Worm (Caenorhabditis elegans) whole organism, mixed stage, embryonic: Measurements from ENCODE around the gene gst-15.

Experiments
- M03D4.4 ChIP-seq: sonication (generic microtip); optimal IDR thresholded peaks from 2 replicates; lab custom pipeline; 2017; ENCODE audit warnings: mild to moderate bottlenecking, missing genetic modification characterization, missing compliant biosample characterization
- bed-3 ChIP-seq: fragments of 200-800 bp; sonication (Bioruptor generic); optimal IDR thresholded peaks from 3 replicates; lab custom pipeline; 2018; ENCODE audit warnings: mild to moderate bottlenecking, missing genetic modification characterization, moderate library complexity, missing compliant biosample characterization
- blmp-1 ChIP-seq: fragments of 150-350 bp; optimal IDR thresholded peaks from 2 replicates; lab custom pipeline; 2014; ENCODE audit warnings: missing biosample characterization, missing genetic modification characterization
- ceh-39 ChIP-seq: fragments of 150-350 bp; optimal IDR thresholded peaks from 2 replicates; lab custom pipeline; 2014; ENCODE audit warnings: missing biosample characterization, missing genetic modification characterization
- ceh-43 ChIP-seq: fragments of 200-800 bp; sonication (Bioruptor generic); optimal IDR thresholded peaks from 2 replicates; lab custom pipeline; 2018; ENCODE audit warnings: mild to moderate bottlenecking, missing genetic modification characterization, moderate library complexity, missing compliant biosample characterization
- ceh-83 ChIP-seq: fragments of 200-800 bp; sonication (Bioruptor generic); optimal IDR thresholded peaks from 2 replicates; lab custom pipeline; 2018; ENCODE audit warnings: mild to moderate bottlenecking, missing genetic modification characterization, missing compliant biosample characterization
- ces-1 ChIP-seq: fragments of 150-350 bp; optimal IDR thresholded peaks from 2 replicates; lab custom pipeline; 2014; ENCODE audit warnings: missing biosample characterization, missing genetic modification reagents, missing genetic modification characterization
- cnd-1 ChIP-seq: fragments of 200-800 bp; sonication (Bioruptor generic); optimal IDR thresholded peaks from 2 replicates; lab custom pipeline; 2018; ENCODE audit warnings: mild to moderate bottlenecking, missing genetic modification characterization, missing compliant biosample characterization
- drap-1 ChIP-seq: fragments of 200-800 bp; sonication (Bioruptor generic); optimal IDR thresholded peaks from 3 replicates; lab custom pipeline; 2018; ENCODE audit warnings: mild to moderate bottlenecking, missing genetic modification characterization, missing compliant biosample characterization
- elt-1 ChIP-seq: sonication (generic microtip); optimal IDR thresholded peaks from 2 replicates; lab custom pipeline; 2017; ENCODE audit warnings: missing genetic modification characterization, mild to moderate bottlenecking, missing compliant biosample characterization, antibody characterized with exemption, moderate library complexity, borderline replicate concordance; ENCODE audit not compliant: insufficient read depth
- elt-3 ChIP-seq: fragments of 150-350 bp; optimal IDR thresholded peaks from 2 replicates; lab custom pipeline; 2014; ENCODE audit warnings: missing biosample characterization, missing genetic modification characterization
- flh-1 ChIP-seq: fragments of 200-800 bp; sonication (Bioruptor generic); optimal IDR thresholded peaks from 2 replicates; lab custom pipeline; 2018; ENCODE audit warnings: mild to moderate bottlenecking, missing genetic modification characterization, moderate library complexity, missing compliant biosample characterization
- ham-2 ChIP-seq: fragments of 200-800 bp; sonication (Bioruptor generic); optimal IDR thresholded peaks from 2 replicates; lab custom pipeline; 2018; ENCODE audit warnings: mild to moderate bottlenecking, missing genetic modification characterization, missing compliant biosample characterization
- hlh-1 ChIP-seq: fragments of 150-350 bp; optimal IDR thresholded peaks from 2 replicates; lab custom pipeline; 2014; ENCODE audit warnings: missing biosample characterization, missing genetic modification reagents, missing genetic modification characterization
- lin-13 ChIP-seq: fragments of 150-350 bp; optimal IDR thresholded peaks from 2 replicates; lab custom pipeline; 2014; ENCODE audit warnings: missing biosample characterization, missing genetic modification characterization
- lin-32 ChIP-seq: fragments of 200-800 bp; sonication (Bioruptor generic); optimal IDR thresholded peaks from 2 replicates; lab custom pipeline; 2018; ENCODE audit warnings: mild to moderate bottlenecking, missing genetic modification characterization, missing compliant biosample characterization
- lsy-2 ChIP-seq: fragments of 150-350 bp; optimal IDR thresholded peaks from 2 replicates; lab custom pipeline; 2014; ENCODE audit warnings: missing biosample characterization, missing genetic modification characterization
- mab-5 ChIP-seq: fragments of 150-350 bp; optimal IDR thresholded peaks from 2 replicates; lab custom pipeline; 2014; ENCODE audit warnings: missing biosample characterization, missing genetic modification characterization
- mep-1 ChIP-seq: fragments of 150-350 bp; optimal IDR thresholded peaks from 2 replicates; lab custom pipeline; 2017; ENCODE audit warnings: missing biosample characterization, missing genetic modification reagents, missing genetic modification characterization, inconsistent platforms
- mls-2 ChIP-seq: sonication (generic microtip); optimal IDR thresholded peaks from 2 replicates; lab custom pipeline; 2016; ENCODE audit warnings: mild to moderate bottlenecking, missing genetic modification characterization, moderate library complexity, missing compliant biosample characterization
- nhr-12 ChIP-seq: fragments of 150-350 bp; optimal IDR thresholded peaks from 2 replicates; lab custom pipeline; 2014; ENCODE audit warnings: missing biosample characterization, missing genetic modification characterization
- nhr-2 ChIP-seq: fragments of 150-350 bp; optimal IDR thresholded peaks from 2 replicates; lab custom pipeline; 2014; ENCODE audit warnings: missing biosample characterization, missing genetic modification characterization
- nhr-237 ChIP-seq: fragments of 150-350 bp; optimal IDR thresholded peaks from 2 replicates; lab custom pipeline; 2014; ENCODE audit warnings: missing biosample characterization, missing genetic modification characterization
- nhr-28 ChIP-seq: fragments of 150-350 bp; optimal IDR thresholded peaks from 2 replicates; lab custom pipeline; 2014; ENCODE audit warnings: missing biosample characterization, missing genetic modification characterization
- nhr-76 ChIP-seq: sonication (generic microtip); optimal IDR thresholded peaks from 2 replicates; lab custom pipeline; 2017; ENCODE audit warnings: missing biosample characterization, missing genetic modification characterization
- pha-4 ChIP-seq: fragments of 150-350 bp; optimal IDR thresholded peaks from 2 replicates; lab custom pipeline; 2018; ENCODE audit warnings: missing biosample characterization, missing genetic modification reagents, missing genetic modification characterization
- sem-2 ChIP-seq: fragments of 200-800 bp; sonication (Bioruptor generic); optimal IDR thresholded peaks from 2 replicates; lab custom pipeline; 2018; ENCODE audit warnings: mild to moderate bottlenecking, missing genetic modification characterization, missing compliant biosample characterization
- snpc-4 ChIP-seq: fragments of 150-350 bp; optimal IDR thresholded peaks from 2 replicates; lab custom pipeline; 2014; ENCODE audit warnings: missing biosample characterization, missing genetic modification characterization
- sptf-1 ChIP-seq: sonication (generic microtip); optimal IDR thresholded peaks from 2 replicates; lab custom pipeline; 2017; ENCODE audit warnings: mild to moderate bottlenecking, missing genetic modification characterization, moderate library complexity, missing compliant biosample characterization
- tbx-8 ChIP-seq: fragments of 200-800 bp; sonication (Bioruptor generic); optimal IDR thresholded peaks from 2 replicates; lab custom pipeline; 2018; ENCODE audit warnings: mild to moderate bottlenecking, missing genetic modification characterization, moderate library complexity, missing compliant biosample characterization
- unc-120 ChIP-seq: sonication (generic microtip); optimal IDR thresholded peaks from 2 replicates; lab custom pipeline; 2017; ENCODE audit warnings: missing genetic modification characterization, missing compliant biosample characterization; ENCODE audit not compliant: poor library complexity, severe bottlenecking
- unc-39 ChIP-seq: fragments of 150-350 bp; optimal IDR thresholded peaks from 2 replicates; lab custom pipeline; 2014; ENCODE audit warnings: missing biosample characterization, missing genetic modification characterization
- unc-62 ChIP-seq: fragments of 150-350 bp; optimal IDR thresholded peaks from 2 replicates; lab custom pipeline; 2014; ENCODE audit warnings: missing biosample characterization, missing genetic modification reagents, missing genetic modification characterization
- zip-8 ChIP-seq: fragments of 150-350 bp; optimal IDR thresholded peaks from 2 replicates; lab custom pipeline; 2014; ENCODE audit warnings: missing biosample characterization, missing genetic modification characterization
- ztf-11 ChIP-seq: fragments of 150-350 bp; optimal IDR thresholded peaks from 2 replicates; lab custom pipeline; 2014; ENCODE audit warnings: missing biosample characterization, missing genetic modification characterization

The gst-15 gene

ce11 chrII:13609655-13610054, 3.3 kb downstream of the gst-15 start, which contains the start of gene gst-20:
Gene gst-20, minus strand, starts transcription at chrII:13609824.
- TF ChIP-seq mab-5 (tag; lab: Kevin White, UChicago) (no peak), sem-2 (GFP tag; lab: Kevin White, UChicago) (no peak), hlh-1 (tag; lab: Kevin White, UChicago) (no peak), nhr-237 (no peak), elt-1 (tag; lab: Kevin White, UChicago) (peak; percentile 82), pha-4 (no peak), nhr-12 (no peak), elt-3 (no peak)

- TF ChIP-seq ces-1 (GFP tag; lab: Kevin White, UChicago): no peak
- no peak for TF ChIP-seq blmp-1
- no peak for TF ChIP-seq ztf-11
- TF ChIP-seq cnd-1 (tag; lab: Kevin White, UChicago): no peak
- TF ChIP-seq snpc-4 (tag; lab: Kevin White, UChicago): no peak
- TF ChIP-seq ceh-83: no peak
- TF ChIP-seq zip-8 (tag; lab: Kevin White, UChicago): no peak
- TF ChIP-seq ceh-43 (GFP tag; lab: Kevin White, UChicago): no peak
- no peak for TF ChIP-seq hlh-1 (tag; lab: Kevin White, UChicago)
- TF ChIP-seq lin-32 (GFP tag; lab: Kevin White, UChicago): no peak
- no peak for TF ChIP-seq ceh-39 (tag; lab: Kevin White, UChicago)
- no peak for TF ChIP-seq drap-1 (GFP tag; lab: Kevin White, UChicago)
- TF ChIP-seq tbx-8 (GFP tag; lab: Kevin White, UChicago): no peak
- no peak for TF ChIP-seq ham-2 (GFP tag; lab: Kevin White, UChicago)
- TF ChIP-seq mls-2 (tag; lab: Kevin White, UChicago): no peak
- TF ChIP-seq mep-1 (tag; lab: Kevin White, UChicago): no peak
- TF ChIP-seq sptf-1: no peak
Observed at ce11 chrII:13600904-13601303, 12.1 kb downstream of the gst-15 start, which contains the start of gene csp-1. Gene csp-1, plus strand, starts transcription at chrII:13601204.

ce11 chrII:13596505-13596977, 16.5 kb downstream of the gst-15 start, which contains the start of the genes fbxc-23 and csc-1:
Gene fbxc-23, minus strand, starts transcription at chrII:13596555.
Gene csc-1, plus strand, starts transcription at chrII:13596955.
- TF ChIP-seq nhr-76 (no peak), lsy-2 (tag; lab: Kevin White, UChicago) (peak; percentile 96), lin-13 (tag; lab: Kevin White, UChicago) (peak; percentile 25), blmp-1 (no peak), nhr-28 (tag; lab: Kevin White, UChicago) (no peak), sem-2 (GFP tag; lab: Kevin White, UChicago) (no peak), cnd-1 (tag; lab: Kevin White, UChicago) (no peak), unc-39 (tag; lab: Kevin White, UChicago) (no peak), sptf-1 (no peak), mls-2 (tag; lab: Kevin White, UChicago) (no peak), mab-5 (tag; lab: Kevin White, UChicago) (no peak), snpc-4 (tag; lab: Kevin White, UChicago) (no peak), ceh-83 (no peak), flh-1 (no peak), mep-1 (tag; lab: Kevin White, UChicago) (peak; percentile 40), tbx-8 (GFP tag; lab: Kevin White, UChicago) (no peak), zip-8 (tag; lab: Kevin White, UChicago) (no peak), unc-62 (GFP tag; lab: Kevin White, UChicago) (no peak), nhr-12 (no peak), unc-120 (tag; lab: Kevin White, UChicago) (no peak), nhr-2 (tag; lab: Kevin White, UChicago) (no peak), M03D4.4 (tag; lab: Kevin White, UChicago) (no peak), hlh-1 (tag; lab: Kevin White, UChicago) (no peak), ceh-43 (GFP tag; lab: Kevin White, UChicago) (no peak), ceh-39 (tag; lab: Kevin White, UChicago) (no peak), drap-1 (GFP tag; lab: Kevin White, UChicago) (no peak), ztf-11 (no peak), ham-2 (GFP tag; lab: Kevin White, UChicago) (no peak), nhr-237 (peak; percentile 11), elt-3 (no peak), pha-4 (no peak), lin-32 (GFP tag; lab: Kevin White, UChicago) (no peak), elt-1 (tag; lab: Kevin White, UChicago) (no peak), ces-1 (GFP tag; lab: Kevin White, UChicago) (peak; percentile 71), bed-3 (GFP tag; lab: Kevin White, UChicago) (no peak)
